Worm (Caenorhabditis elegans): ENCODE data around the gene srj-22.

DNA sequence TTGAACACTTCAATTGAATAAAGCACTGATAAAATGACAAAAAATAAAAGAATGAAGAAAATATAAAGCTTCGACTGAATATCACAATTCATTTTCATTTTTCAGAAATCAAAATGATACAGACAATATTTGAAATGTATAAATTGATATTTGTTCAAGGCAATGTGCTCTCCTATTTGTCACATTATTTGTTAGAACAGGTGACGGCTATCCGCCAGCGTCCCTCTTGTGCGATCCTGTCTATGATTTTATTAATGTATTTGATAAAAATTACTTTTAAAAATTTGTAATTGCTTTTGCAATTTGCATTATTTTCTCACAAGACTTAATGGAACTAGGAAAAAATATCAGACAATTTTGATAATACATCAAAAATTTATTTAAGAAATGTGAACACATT lies 10.5 kb upstream of the srj-22 start, which contains the start of gene F28H7.7:
- no peak for TF ChIP-seq zag-1 (tag; optimal IDR thresholded peaks at IDR 0.05)
- no peak for TF ChIP-seq ceh-28 (tag; optimal IDR thresholded peaks at IDR 0.05)
- no peak for TF ChIP-seq fkh-10 (GFP tag; optimal IDR thresholded peaks at IDR 0.05)
- TF ChIP-seq ama-1 (optimal IDR thresholded peaks at IDR 0.05) = no peak
- no peak for TF ChIP-seq elt-3 (tag; optimal IDR thresholded peaks at IDR 0.05)
- TF ChIP-seq nhr-77 (tag; optimal IDR thresholded peaks at IDR 0.05) = no peak
- TF ChIP-seq egl-27 (tag; optimal IDR thresholded peaks at IDR 0.05) = no peak
- TF ChIP-seq elt-2 (tag; optimal IDR thresholded peaks at IDR 0.05) = no peak
- TF ChIP-seq nhr-76 (tag; optimal IDR thresholded peaks at IDR 0.05) = no peak

Measured in whole organism, L3 larva.